Worm (Caenorhabditis elegans): Measurements from ENCODE around the gene lrpc-1.

lrpc-1 gene

DNA sequence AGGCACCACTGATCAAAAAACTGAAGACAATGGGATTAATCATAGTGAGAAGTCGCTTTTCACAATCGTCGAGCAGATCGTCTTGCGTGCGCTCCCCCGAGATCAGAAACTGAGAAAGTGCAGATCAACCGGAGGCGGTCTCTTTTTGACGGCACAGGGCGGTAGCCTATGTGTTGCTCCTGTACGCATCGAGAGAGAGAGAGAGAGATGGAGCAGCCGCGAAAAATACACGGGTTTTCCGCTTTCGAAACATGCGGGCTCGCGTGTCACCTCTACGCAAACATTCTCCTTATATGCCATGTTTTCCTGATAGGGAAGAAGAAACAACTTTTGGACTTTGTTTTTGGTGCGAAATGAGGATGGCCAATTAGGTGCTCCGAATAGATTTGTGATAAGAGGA is at the start of gene lrpc-1:
Gene lrpc-1 (minus strand): TSS at position 101 of the 400 bp plus-strand sequence.
- TF ChIP-seq sox-2 (GFP tag; IDR thresholded peaks at IDR 0.05) (no peak), nfya-1 (tag; optimal IDR thresholded peaks at IDR 0.05) (no peak), lim-6 (tag; optimal IDR thresholded peaks at IDR 0.05) (no peak), pat-9 (tag; optimal IDR thresholded peaks at IDR 0.05) (no peak), ama-1 (optimal IDR thresholded peaks at IDR 0.05) (no peak), gmeb-2 (tag; optimal IDR thresholded peaks at IDR 0.05) (no peak), ceh-18 (tag; optimal IDR thresholded peaks at IDR 0.05) (no peak), pqm-1 (tag; optimal IDR thresholded peaks at IDR 0.05) (no peak), pag-3 (tag; optimal IDR thresholded peaks at IDR 0.05; ENCODE audit: borderline replicate concordance) (no peak), hlh-8 (tag; optimal IDR thresholded peaks at IDR 0.05) (no peak)

DNA sequence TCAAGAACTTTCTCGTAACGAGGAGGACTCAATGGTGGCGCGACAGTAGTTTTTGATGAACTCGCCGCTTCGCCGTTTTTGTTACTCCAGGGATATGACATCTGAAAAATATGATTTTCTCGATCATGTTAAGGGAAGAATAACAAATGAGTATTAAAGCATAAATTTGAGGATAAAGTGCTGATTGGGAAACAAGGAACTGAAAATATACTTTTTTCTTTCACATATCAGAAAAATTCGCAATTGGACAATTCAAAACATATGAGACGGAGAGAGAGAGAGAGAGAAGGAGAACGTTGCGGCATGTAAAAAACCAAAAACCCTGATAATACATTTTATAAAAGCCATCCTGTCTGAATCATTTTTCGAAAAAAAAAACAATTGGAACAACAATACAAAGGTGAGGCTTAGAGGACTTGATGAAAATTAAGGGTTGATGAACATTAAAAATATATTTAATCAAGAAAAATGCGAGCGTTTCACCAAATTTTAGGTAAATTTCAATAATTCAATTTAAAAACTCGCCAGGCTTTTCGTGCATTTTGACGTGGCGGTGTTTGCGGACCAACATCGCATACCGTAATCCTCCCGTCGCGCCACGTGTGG is 47.7 kb upstream of the lrpc-1 start, which contains the start of the genes mut-14 and C14C11.2:
Gene mut-14 (minus strand): TSS at position 101 of the 606 bp plus-strand sequence.
Gene C14C11.2 (plus strand): TSS at position 556 of the 606 bp plus-strand sequence.
- TF ChIP-seq mec-3 (tag; optimal IDR thresholded peaks at IDR 0.05; ENCODE audit: borderline replicate concordance) = no peak
- no peak for TF ChIP-seq ceh-24 (tag; optimal IDR thresholded peaks at IDR 0.05)
- no peak for TF ChIP-seq unc-55 (GFP tag; optimal IDR thresholded peaks at IDR 0.05)
- TF ChIP-seq fax-1 (tag; optimal IDR thresholded peaks at IDR 0.05) = no peak
- TF ChIP-seq ceh-45 (GFP tag; IDR thresholded peaks at IDR 0.05) = no peak

DNA sequence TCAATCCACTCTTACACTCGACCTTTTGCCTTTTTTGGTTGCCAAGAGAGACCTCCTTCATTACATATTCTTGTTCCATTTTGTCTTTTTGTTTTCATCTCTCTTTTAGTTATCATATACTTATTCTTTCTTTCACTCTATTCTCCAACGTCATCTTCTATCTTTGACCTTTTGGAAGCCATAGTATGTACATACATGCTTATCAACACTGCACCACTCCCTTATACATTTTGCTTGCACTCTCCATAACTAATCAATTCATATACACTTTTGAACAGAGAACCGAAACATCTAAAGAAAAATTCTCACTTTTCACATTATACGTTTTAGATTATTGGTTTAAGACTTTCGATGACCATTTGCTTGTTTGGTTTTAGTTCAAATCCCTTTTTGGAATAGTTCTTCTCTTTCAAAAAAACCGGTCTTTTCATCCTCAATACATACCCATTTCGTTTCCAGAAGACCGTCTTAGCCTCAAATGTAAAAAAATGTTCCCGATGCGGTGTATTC is 41.0 kb upstream of the lrpc-1 start, which contains the start of gene hex-2:
Gene hex-2 (plus strand): TSS at position 460 of the 510 bp plus-strand sequence.
- TF ChIP-seq Y22D7AL.16 (tag; optimal IDR thresholded peaks at IDR 0.05) = no peak
- peak; percentile 17 for TF ChIP-seq elt-2 (tag; optimal IDR thresholded peaks at IDR 0.05)

DNA sequence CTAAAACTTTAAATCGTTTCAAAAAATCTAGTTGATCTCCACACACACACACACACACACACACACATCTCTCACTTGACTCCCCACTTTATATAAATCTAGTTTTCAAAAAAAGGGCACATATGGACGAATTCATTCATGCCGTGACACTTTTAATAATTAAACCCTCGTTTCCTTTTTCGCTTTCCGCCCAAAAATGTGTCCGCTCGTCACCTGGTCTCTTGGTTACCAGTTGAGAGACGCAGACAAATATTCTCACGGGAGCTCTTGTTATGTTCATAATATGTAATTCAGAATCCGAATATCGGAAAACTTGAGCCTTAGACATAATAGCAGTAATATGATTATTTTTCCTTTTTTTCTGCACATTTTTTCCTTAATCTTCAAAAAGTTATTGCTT is 38.9 kb upstream of the lrpc-1 start:
- peak; percentile 19 for TF ChIP-seq hlh-30 (tag; optimal IDR thresholded peaks at IDR 0.05; ENCODE audit: insufficient read depth)
- TF ChIP-seq pqm-1 (tag; optimal IDR thresholded peaks at IDR 0.05) = no peak

DNA sequence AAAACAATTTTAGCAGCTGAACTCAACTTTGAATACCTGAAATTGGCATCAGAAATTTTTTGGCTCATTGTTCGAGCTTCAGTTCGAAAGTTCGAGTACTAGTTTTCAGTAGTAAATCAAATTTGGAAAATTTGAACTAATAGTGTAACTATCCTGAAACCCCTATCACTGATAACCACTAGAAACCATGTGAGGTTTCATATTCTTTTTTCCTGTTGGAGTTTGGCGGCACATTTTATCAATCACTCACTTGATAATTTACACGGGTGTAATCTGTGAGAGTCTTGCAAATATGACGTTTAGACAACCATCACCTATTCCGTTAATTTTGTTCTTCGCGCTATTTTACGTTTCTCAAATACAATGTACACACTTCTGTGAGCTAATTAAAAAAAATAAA is 34.4 kb upstream of the lrpc-1 start, which contains the start of gene C14C11.4:
Gene C14C11.4 (plus strand): TSS at position 252 of the 400 bp plus-strand sequence.
- TF ChIP-seq pha-4 (tag; optimal IDR thresholded peaks at IDR 0.05) = no peak
- TF ChIP-seq nfya-1 (tag; optimal IDR thresholded peaks at IDR 0.05) = no peak
- no peak for TF ChIP-seq che-1 (tag; optimal IDR thresholded peaks at IDR 0.05)
- TF ChIP-seq sdc-2 (tag; optimal IDR thresholded peaks at IDR 0.05) = no peak

DNA sequence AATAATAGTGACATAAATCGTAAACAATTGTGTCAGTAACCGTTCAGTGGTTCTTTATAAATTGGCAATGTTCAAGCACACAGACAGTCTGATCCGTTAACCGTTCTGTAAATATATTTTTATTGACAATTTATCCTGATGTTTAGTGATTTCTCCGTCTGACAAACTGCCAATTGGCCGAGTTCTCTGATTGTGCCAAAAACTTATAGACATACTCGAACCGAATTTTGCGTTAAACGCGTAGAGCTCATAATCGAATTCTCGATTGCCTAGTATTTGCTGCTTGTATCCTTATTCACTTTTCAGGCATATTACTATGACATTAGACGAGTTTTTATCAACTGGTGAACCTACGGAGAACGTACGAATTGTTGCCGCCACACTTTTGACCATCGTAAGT is 31.2 kb upstream of the lrpc-1 start, which contains the start of gene srx-117:
Gene srx-117 (plus strand): TSS at position 301 of the 400 bp plus-strand sequence.
- TF ChIP-seq tbx-2 (tag; optimal IDR thresholded peaks at IDR 0.05) (no peak), odd-2 (tag; optimal IDR thresholded peaks at IDR 0.05) (no peak), gmeb-2 (tag; optimal IDR thresholded peaks at IDR 0.05) (no peak), sdc-2 (tag; optimal IDR thresholded peaks at IDR 0.05) (no peak), sox-2 (GFP tag; IDR thresholded peaks at IDR 0.05) (no peak), mec-3 (tag; optimal IDR thresholded peaks at IDR 0.05; ENCODE audit: borderline replicate concordance) (no peak)

DNA sequence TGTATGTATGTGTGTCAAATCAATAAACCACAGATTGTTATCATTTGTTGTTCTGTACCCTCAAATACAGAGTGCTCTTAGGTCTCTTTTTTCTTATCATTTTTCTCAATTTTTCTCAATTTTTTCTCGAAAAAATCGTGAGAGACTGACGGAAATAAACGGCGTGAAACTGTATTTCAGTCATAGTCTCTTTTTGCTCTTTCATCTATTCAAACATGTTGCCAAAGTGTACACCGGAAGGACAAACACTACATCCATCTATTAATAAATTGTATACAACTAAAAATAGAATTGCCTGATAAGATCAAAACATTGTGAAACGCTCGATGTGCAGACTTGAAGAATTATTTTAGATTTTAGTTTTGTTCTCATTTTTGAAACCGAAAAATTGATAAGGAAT is 21.4 kb upstream of the lrpc-1 start:
- peak; percentile 39 for TF ChIP-seq elt-2 (tag; optimal IDR thresholded peaks at IDR 0.05)
- no peak for TF ChIP-seq ceh-9 (tag; optimal IDR thresholded peaks at IDR 0.05)

DNA sequence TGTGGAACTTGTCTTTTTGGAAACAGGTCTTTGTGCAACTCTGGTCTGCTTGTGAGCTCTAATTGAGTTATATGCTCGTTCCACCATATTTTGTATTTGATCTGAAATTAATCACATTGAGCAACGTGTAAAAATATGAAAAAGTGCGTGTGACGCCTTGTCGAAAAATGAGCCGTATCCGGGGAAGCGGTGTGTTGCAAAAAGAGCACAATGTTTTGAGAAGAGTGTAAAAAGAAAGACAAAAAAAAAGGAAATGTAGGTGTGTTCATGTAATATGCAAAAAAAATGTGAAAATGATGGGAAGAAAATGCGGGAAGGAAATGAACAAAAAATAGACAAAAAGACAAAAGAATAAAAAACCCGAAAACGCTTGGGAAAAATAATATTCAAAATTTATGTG is 17.8 kb upstream of the lrpc-1 start, which contains the start of gene acy-4:
Gene acy-4 (minus strand): TSS at position 101 of the 400 bp plus-strand sequence.
- TF ChIP-seq madf-2 (tag; optimal IDR thresholded peaks at IDR 0.05) (no peak), rnt-1 (tag; optimal IDR thresholded peaks at IDR 0.05) (no peak), ahr-1 (tag; optimal IDR thresholded peaks at IDR 0.05) (no peak), ceh-18 (tag; optimal IDR thresholded peaks at IDR 0.05) (no peak), F13H6.1 (tag; optimal IDR thresholded peaks at IDR 0.05) (no peak), unc-3 (GFP tag; conservative IDR thresholded peaks at IDR 0.05) (no peak), unc-3 (tag; optimal IDR thresholded peaks at IDR 0.05) (no peak), ceh-48 (tag; optimal IDR thresholded peaks at IDR 0.05) (no peak)
